Fruit fly (Drosophila melanogaster): ENCODE results near the gene cpx.

cpx gene

DNA sequence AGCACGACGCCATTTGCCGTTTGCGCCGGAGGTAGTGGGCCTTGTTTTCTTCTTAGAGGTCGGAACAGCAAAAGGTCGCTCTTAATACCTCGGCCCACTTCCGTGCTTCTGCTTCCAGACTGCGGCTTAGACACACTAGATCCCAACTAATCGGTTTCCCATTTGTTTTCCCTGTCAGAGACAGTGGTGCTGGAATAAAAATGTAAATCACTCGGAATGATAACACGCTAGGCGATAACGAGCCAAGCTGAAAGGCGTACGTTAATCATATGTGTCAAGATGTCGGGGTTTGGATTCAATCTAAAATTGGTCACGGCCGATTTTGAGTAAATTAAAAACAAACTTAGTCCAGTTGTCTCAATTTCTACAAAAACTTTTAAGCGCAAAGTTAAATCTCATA is 14.7 kb downstream of the cpx start, which contains the start of gene Nepl11:
Nepl11 (minus strand) TSS at position 152 of the 400 bp plus-strand sequence.
- TF ChIP-seq CG6808 (GFP tag; optimal IDR thresholded peaks at IDR 0.05) = no peak
- no peak for TF ChIP-seq CG6792 (GFP tag; optimal IDR thresholded peaks at IDR 0.05)
- no peak for TF ChIP-seq Hr38 (GFP tag; optimal IDR thresholded peaks at IDR 0.05)
- TF ChIP-seq CG4318 (GFP tag; optimal IDR thresholded peaks at IDR 0.05) = no peak

DNA sequence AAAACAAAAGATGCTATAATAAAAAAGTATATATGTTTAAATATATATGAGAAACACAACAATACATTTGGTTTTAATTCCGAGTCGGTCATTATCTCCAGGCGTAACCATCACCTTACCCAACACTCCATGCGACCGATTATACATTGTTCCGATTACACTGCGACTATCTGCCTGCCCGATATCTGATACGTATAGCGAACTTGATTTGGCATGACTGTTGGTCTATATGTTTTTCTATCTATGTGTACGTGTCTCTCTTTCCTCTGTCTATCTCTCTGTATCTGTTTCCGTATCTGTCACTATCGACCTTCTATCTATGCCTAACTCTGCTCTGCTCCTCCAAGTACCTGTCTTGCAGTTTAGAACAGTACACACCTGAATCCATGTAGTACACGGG is 21.5 kb downstream of the cpx start:
- TF ChIP-seq cyc (GFP tag; optimal IDR thresholded peaks at IDR 0.05) (no peak), vri (GFP tag; optimal IDR thresholded peaks at IDR 0.05) (peak; percentile 57), Lpt (GFP tag; optimal IDR thresholded peaks at IDR 0.05) (no peak), eg (GFP tag; IDR thresholded peaks at IDR 0.05) (no peak), svp (GFP tag) (peak; percentile 64), dac (GFP tag; optimal IDR thresholded peaks at IDR 0.05) (no peak), dsx (GFP tag; optimal IDR thresholded peaks at IDR 0.05; ENCODE audit: poor library complexity, severe bottlenecking) (no peak), Eip78C (GFP tag) (peak; percentile 9)

DNA sequence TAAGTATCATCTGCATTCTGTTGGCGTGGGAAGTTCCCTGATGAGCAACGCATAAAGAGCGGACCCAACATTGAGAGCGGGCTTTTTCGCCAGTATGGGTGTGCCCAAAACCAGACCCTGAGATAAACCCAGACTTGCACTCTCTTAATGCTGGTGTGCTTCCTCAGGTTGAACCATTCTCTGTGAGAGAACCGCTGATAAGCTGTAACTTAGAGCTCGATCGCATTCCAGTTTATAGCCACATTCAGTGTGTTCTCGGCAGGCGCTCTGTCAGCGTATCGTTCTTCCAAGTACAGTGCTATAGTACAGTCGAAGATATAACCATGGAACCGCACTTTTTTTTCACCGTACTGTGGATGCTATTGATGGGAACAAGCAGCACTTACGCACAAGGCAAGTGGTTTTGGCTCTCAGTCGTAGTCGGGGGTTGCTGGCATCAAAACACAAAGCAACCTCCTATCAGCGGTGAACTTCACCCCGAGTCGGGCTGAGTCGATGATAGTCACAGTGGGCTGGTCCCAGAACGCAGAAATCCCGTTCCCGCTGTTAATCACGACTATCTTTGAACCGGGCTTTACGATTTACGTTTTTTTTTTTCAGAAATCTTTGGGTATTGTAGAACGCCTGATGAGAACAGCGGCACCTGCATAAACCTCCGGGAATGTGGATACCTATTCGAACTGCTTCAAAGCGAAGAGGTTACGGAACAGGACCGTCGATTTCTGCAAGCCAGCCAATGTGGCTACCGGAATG is 27.8 kb downstream of the cpx start, which contains the start of gene MP1:
MP1 (plus strand) TSS at position 245 of the 753 bp plus-strand sequence.
- TF ChIP-seq topi (GFP tag; optimal IDR thresholded peaks at IDR 0.05) = peak; percentile 1
- no peak for TF ChIP-seq CG11762 (GFP tag; optimal IDR thresholded peaks at IDR 0.05; ENCODE audit: insufficient read depth)
- TF ChIP-seq CG10631 (GFP tag; optimal IDR thresholded peaks at IDR 0.05) = no peak
- TF ChIP-seq lz (GFP tag; optimal IDR thresholded peaks at IDR 0.05) = no peak
- TF ChIP-seq Eip78C (GFP tag) = peak; percentile 77
- no peak for TF ChIP-seq Hr4 (GFP tag; optimal IDR thresholded peaks at IDR 0.05)
- no peak for TF ChIP-seq spab (GFP tag; optimal IDR thresholded peaks at IDR 0.05)
- no peak for TF ChIP-seq dsx (GFP tag; optimal IDR thresholded peaks at IDR 0.05; ENCODE audit: poor library complexity, severe bottlenecking)
- TF ChIP-seq Hr39 (GFP tag; optimal IDR thresholded peaks at IDR 0.05) = no peak
- TF ChIP-seq OdsH (GFP tag; optimal IDR thresholded peaks at IDR 0.05) = no peak
- TF ChIP-seq Sox14 (GFP tag; optimal IDR thresholded peaks at IDR 0.05) = peak; percentile 16
- no peak for TF ChIP-seq salr (GFP tag; optimal IDR thresholded peaks at IDR 0.05)
- no peak for TF ChIP-seq CG11294 (GFP tag; IDR thresholded peaks at IDR 0.05)
- no peak for TF ChIP-seq Blimp-1 (GFP tag; optimal IDR thresholded peaks at IDR 0.05)
- TF ChIP-seq CG1621 (tag; optimal IDR thresholded peaks at IDR 0.05) = peak; percentile 78
- TF ChIP-seq ss (GFP tag; optimal IDR thresholded peaks at IDR 0.05) = peak in 1 of 2 experiments; percentile 47
- TF ChIP-seq CG31627 (GFP tag; optimal IDR thresholded peaks at IDR 0.05) = no peak
- no peak for TF ChIP-seq Ets96B (tag; optimal IDR thresholded peaks at IDR 0.05)
- peak; percentile 96 for TF ChIP-seq svp (GFP tag)
- TF ChIP-seq fkh (GFP tag; optimal IDR thresholded peaks at IDR 0.05) = no peak
- TF ChIP-seq CG15336 (GFP tag; IDR thresholded peaks at IDR 0.05) = no peak; the same call in 1 of the 2 replicates
- TF ChIP-seq CG8119 (GFP tag; IDR thresholded peaks at IDR 0.05) = no peak
- peak; percentile 41 for TF ChIP-seq Sox102F (GFP tag; optimal IDR thresholded peaks at IDR 0.05)
- TF ChIP-seq eg (GFP tag; IDR thresholded peaks at IDR 0.05) = no peak
- TF ChIP-seq CG3032 (tag; optimal IDR thresholded peaks at IDR 0.05) = no peak
- no peak for TF ChIP-seq CG9139 (GFP tag; optimal IDR thresholded peaks at IDR 0.05)
- peak; percentile 21 for TF ChIP-seq vri (GFP tag; optimal IDR thresholded peaks at IDR 0.05)
- no peak for TF ChIP-seq dac (GFP tag; optimal IDR thresholded peaks at IDR 0.05)
- no peak for TF ChIP-seq Eip75B (GFP tag; optimal IDR thresholded peaks at IDR 0.05)
- TF ChIP-seq CG6163 (GFP tag; IDR thresholded peaks at IDR 0.05) = no peak
- TF ChIP-seq achi (GFP tag; optimal IDR thresholded peaks at IDR 0.05) = no peak
- no peak for TF ChIP-seq CG7368 (GFP tag; optimal IDR thresholded peaks at IDR 0.05)
- no peak for TF ChIP-seq CG34406 (GFP tag; optimal IDR thresholded peaks at IDR 0.05)
- no peak for TF ChIP-seq Gug (GFP tag; IDR thresholded peaks at IDR 0.05)
- TF ChIP-seq CG4318 (GFP tag; optimal IDR thresholded peaks at IDR 0.05) = no peak
- no peak for TF ChIP-seq CG6808 (GFP tag; optimal IDR thresholded peaks at IDR 0.05)
- no peak for TF ChIP-seq Eip93F (GFP tag; optimal IDR thresholded peaks at IDR 0.05)
- TF ChIP-seq CG6792 (GFP tag; optimal IDR thresholded peaks at IDR 0.05) = no peak
- peak; percentile 23 for TF ChIP-seq esn (GFP tag; optimal IDR thresholded peaks at IDR 0.05)
- no peak for TF ChIP-seq Lpt (GFP tag; optimal IDR thresholded peaks at IDR 0.05)
- TF ChIP-seq CG6854 (GFP tag; optimal IDR thresholded peaks at IDR 0.05) = peak; percentile 76
- TF ChIP-seq fd85E (GFP tag; optimal IDR thresholded peaks at IDR 0.05) = peak; percentile 35
- TF ChIP-seq CG10669 (GFP tag; optimal IDR thresholded peaks at IDR 0.05) = no peak

All from whole organism, prepupa.